Fruit fly (Drosophila melanogaster) whole organism, pupa: ENCODE results near the gene Atg6.
A peak's percentile ranks its signal among the peaks of the same experiment; 100 is the strongest.

Experiments used
- CG10348 ChIP-seq: fragments of 200-800 bp; sonication (Bioruptor generic); IDR thresholded peaks from 2 replicates; pipeline ENCODE4 v1.3.6; 2022; ENCODE audit warnings: missing biosample characterization, missing genetic modification characterization
- CG12605 ChIP-seq: fragments of 200-800 bp; sonication (Bioruptor generic); IDR thresholded peaks from 2 replicates; pipeline ENCODE4 v1.3.6; 2022; ENCODE audit warnings: missing biosample characterization, missing genetic modification characterization
- CG13204 ChIP-seq: fragments of 200-800 bp; sonication (Bioruptor generic); optimal IDR thresholded peaks from 2 replicates; lab custom pipeline; 2018; ENCODE audit warnings: missing biosample characterization, mild to moderate bottlenecking, missing genetic modification characterization, moderate library complexity
- CG14655 ChIP-seq: fragments of 200-800 bp; sonication (Bioruptor generic); optimal IDR thresholded peaks from 3 replicates; lab custom pipeline; 2017; ENCODE audit warnings: mild to moderate bottlenecking, missing biosample characterization, missing genetic modification reagents, missing genetic modification characterization
- CG15710 ChIP-seq: fragments of 200-800 bp; sonication (Bioruptor generic); optimal IDR thresholded peaks from 2 replicates; lab custom pipeline; 2018; ENCODE audit warnings: missing biosample characterization, mild to moderate bottlenecking, missing genetic modification characterization, moderate library complexity
- CG17806 ChIP-seq: fragments of 200-800 bp; sonication (Bioruptor generic); optimal IDR thresholded peaks from 2 replicates; lab custom pipeline; 2018; ENCODE audit warnings: missing biosample characterization, mild to moderate bottlenecking, missing genetic modification characterization, moderate library complexity
- CG32121 ChIP-seq: fragments of 200-800 bp; sonication (Bioruptor generic); IDR thresholded peaks from 2 replicates; pipeline ENCODE4 v1.3.6; 2022; ENCODE audit warnings: missing biosample characterization, missing genetic modification characterization
- CG34367 ChIP-seq: fragments of 200-800 bp; sonication (Bioruptor generic); optimal IDR thresholded peaks from 2 replicates; lab custom pipeline; 2018; ENCODE audit warnings: missing biosample characterization, mild to moderate bottlenecking, missing genetic modification characterization
- CG4496 ChIP-seq: fragments of 200-800 bp; sonication (Bioruptor generic); IDR thresholded peaks from 3 replicates; pipeline ENCODE4 v1.3.6; 2022; ENCODE audit warnings: missing biosample characterization, missing genetic modification characterization
- CG8159 ChIP-seq: fragments of 200-800 bp; sonication (Bioruptor generic); optimal IDR thresholded peaks from 3 replicates; lab custom pipeline; 2018; ENCODE audit warnings: missing biosample characterization, mild to moderate bottlenecking, missing genetic modification characterization, moderate library complexity
- CG8301 ChIP-seq: fragments of 200-800 bp; sonication (Bioruptor generic); optimal IDR thresholded peaks from 2 replicates; lab custom pipeline; 2018; ENCODE audit warnings: missing biosample characterization, mild to moderate bottlenecking, missing genetic modification characterization
- CG9948 ChIP-seq: fragments of 200-800 bp; sonication (Bioruptor generic); optimal IDR thresholded peaks from 2 replicates; lab custom pipeline; 2018; ENCODE audit warnings: missing biosample characterization, mild to moderate bottlenecking, missing genetic modification characterization, moderate library complexity
- D1 ChIP-seq: fragments of 200-800 bp; sonication (Bioruptor generic); optimal IDR thresholded peaks from 2 replicates; lab custom pipeline; 2018; ENCODE audit warnings: missing biosample characterization, mild to moderate bottlenecking, missing genetic modification characterization, moderate library complexity
- EcR ChIP-seq: fragments of 200-800 bp; sonication (Bioruptor generic); optimal IDR thresholded peaks from 3 replicates; lab custom pipeline; 2019; ENCODE audit warnings: missing biosample characterization, missing genetic modification characterization, mild to moderate bottlenecking, moderate library complexity, missing genetic modification reagents
- Ets98B ChIP-seq: fragments of 200-800 bp; sonication (Bioruptor generic); IDR thresholded peaks from 2 replicates; pipeline ENCODE4 v1.3.6; 2022; ENCODE audit warnings: missing biosample characterization, missing genetic modification characterization
- Pif1A ChIP-seq: fragments of 200-800 bp; sonication (Bioruptor generic); optimal IDR thresholded peaks from 3 replicates; lab custom pipeline; 2016; ENCODE audit warnings: missing biosample characterization, missing genetic modification characterization
- Pif1B ChIP-seq: fragments of 200-800 bp; sonication (Bioruptor generic); optimal IDR thresholded peaks from 3 replicates; lab custom pipeline; 2016; ENCODE audit warnings: missing biosample characterization, missing genetic modification characterization
- Snoo ChIP-seq: fragments of 200-800 bp; sonication (Bioruptor generic); optimal IDR thresholded peaks from 3 replicates; lab custom pipeline; 2017; ENCODE audit warnings: missing biosample characterization, mild to moderate bottlenecking, missing genetic modification characterization, inconsistent platforms
- fd96Ca ChIP-seq: fragments of 200-800 bp; sonication (Bioruptor generic); IDR thresholded peaks from 3 replicates; pipeline ENCODE4 v1.3.6; 2022; ENCODE audit warnings: missing biosample characterization, missing genetic modification characterization
- gl ChIP-seq: fragments of 200-800 bp; sonication (Bioruptor generic); optimal IDR thresholded peaks from 2 replicates; lab custom pipeline; 2018; ENCODE audit warnings: missing biosample characterization, mild to moderate bottlenecking, missing genetic modification characterization
- rn ChIP-seq: fragments of 200-800 bp; sonication (Bioruptor generic); IDR thresholded peaks from 2 replicates; pipeline ENCODE4 v1.3.6; 2022; ENCODE audit warnings: missing biosample characterization, missing genetic modification characterization

The Atg6 gene

DNA sequence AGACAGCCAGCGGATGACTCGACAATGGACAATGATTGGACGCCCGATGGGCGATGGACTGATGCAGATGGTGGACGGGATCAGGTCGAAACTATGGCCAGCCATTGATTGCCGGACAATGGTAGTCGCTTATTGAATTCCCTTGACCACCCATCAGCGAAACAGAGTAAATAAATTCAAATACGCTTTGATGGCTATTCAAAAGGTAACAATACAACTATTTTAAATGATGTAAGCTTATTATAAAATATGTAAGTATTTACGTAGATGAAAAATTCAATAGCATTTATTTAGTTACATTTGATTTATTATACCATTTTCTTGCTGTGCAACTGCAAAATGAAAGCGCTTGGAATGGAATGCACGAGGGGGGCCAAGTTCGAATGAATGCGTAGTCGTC lies 36.0 kb downstream of the Atg6 start:
- TF ChIP-seq CG15710 = peak; percentile 30
- TF ChIP-seq CG13204 (GFP tag; lab: Kevin White, UChicago) = no peak
- no peak for TF ChIP-seq Pif1B (GFP tag; lab: Kevin White, UChicago)
- 0 out of 3 replicates have a peak, but pooled peaks have one; percentile 25 for TF ChIP-seq CG4496 (GFP tag; lab: Robert Waterston, UW)

DNA sequence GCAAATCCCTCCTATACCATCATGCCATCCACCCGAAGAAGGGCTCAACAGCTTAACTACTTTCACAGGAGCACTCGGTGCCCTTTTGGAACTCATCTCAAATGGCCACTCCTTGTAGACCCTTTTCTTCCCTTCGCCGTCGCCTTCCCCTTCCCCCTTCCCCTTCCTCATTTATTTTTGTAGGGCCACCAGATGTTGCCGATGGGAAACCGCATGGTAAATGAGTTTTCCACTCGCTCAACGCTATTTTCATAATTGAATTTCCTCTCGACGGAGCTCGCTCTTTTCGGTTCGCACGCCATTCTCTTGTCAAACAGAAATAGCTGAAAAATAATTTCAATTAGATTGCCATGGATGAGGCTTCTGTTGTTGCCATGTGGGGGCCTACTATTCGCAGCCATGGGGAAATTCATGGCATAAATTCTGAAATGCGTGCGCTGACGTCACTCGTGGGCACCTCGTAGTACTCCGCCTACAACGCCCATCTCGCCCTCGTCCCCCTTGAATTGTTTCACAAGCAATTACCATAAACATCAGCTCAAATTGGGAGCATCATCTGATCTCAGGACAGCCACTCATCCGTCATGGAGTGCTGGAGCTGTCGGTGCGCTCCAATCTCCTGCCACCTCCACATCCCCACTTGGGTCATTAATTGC lies 38.4 kb downstream of the Atg6 start:
- TF ChIP-seq gl (tag; lab: Kevin White, UChicago) (no peak), CG8301 (tag; lab: Kevin White, UChicago) (no peak), Pif1A (GFP tag; lab: Kevin White, UChicago) (no peak), Snoo (tag; lab: Kevin White, UChicago) (no peak), CG10348 (GFP tag; lab: Robert Waterston, UW) (no peak), CG8159 (no peak), CG4496 (GFP tag; lab: Robert Waterston, UW) (no peak), CG34367 (tag; lab: Kevin White, UChicago) (no peak)

dm6 chr3R:24010637-24011214 lies 39.9 kb downstream of the Atg6 start:
- TF ChIP-seq CG4496 (GFP tag; lab: Robert Waterston, UW) = peak; percentile 75; the same call in 2 of the 3 replicates
- peak; percentile 51; the same call in 2 of the 3 replicates for TF ChIP-seq fd96Ca (GFP tag; lab: Robert Waterston, UW)
- TF ChIP-seq CG8159 = peak; percentile 21
- TF ChIP-seq CG8301 (tag; lab: Kevin White, UChicago) = peak; percentile 53
- TF ChIP-seq CG14655 (GFP tag; lab: Kevin White, UChicago) = peak; percentile 62
- no peak for TF ChIP-seq EcR (GFP tag; lab: Kevin White, UChicago)
- TF ChIP-seq CG15710 = peak; percentile 7
- peak; percentile 55 for TF ChIP-seq CG12605 (GFP tag; lab: Robert Waterston, UW)
- no peak for TF ChIP-seq D1
- peak; percentile 72 for TF ChIP-seq CG32121
- TF ChIP-seq CG10348 (GFP tag; lab: Robert Waterston, UW) = no peak
- TF ChIP-seq CG9948 = no peak
- peak; percentile 16 for TF ChIP-seq Snoo (tag; lab: Kevin White, UChicago)
- peak; percentile 39 for TF ChIP-seq Pif1A (GFP tag; lab: Kevin White, UChicago)
- no peak for TF ChIP-seq CG17806 (tag; lab: Kevin White, UChicago)
- TF ChIP-seq CG13204 (GFP tag; lab: Kevin White, UChicago) = peak; percentile 46
- TF ChIP-seq Pif1B (GFP tag; lab: Kevin White, UChicago) = no peak
- TF ChIP-seq Ets98B (GFP tag; lab: Robert Waterston, UW) = peak; percentile 61
- TF ChIP-seq CG34367 (tag; lab: Kevin White, UChicago) = no peak
- TF ChIP-seq gl (tag; lab: Kevin White, UChicago) = no peak
- 0 out of 2 replicates have a peak, but pooled peaks have one; percentile 13 for TF ChIP-seq rn

dm6 chr3R:24008887-24009286 lies 41.7 kb downstream of the Atg6 start:
- TF ChIP-seq CG4496 (GFP tag; lab: Robert Waterston, UW) = no peak
- no peak for TF ChIP-seq Snoo (tag; lab: Kevin White, UChicago)
- TF ChIP-seq CG8159 = no peak
- TF ChIP-seq Ets98B (GFP tag; lab: Robert Waterston, UW) = no peak
- TF ChIP-seq CG12605 (GFP tag; lab: Robert Waterston, UW) = no peak
- TF ChIP-seq CG17806 (tag; lab: Kevin White, UChicago) = no peak
- TF ChIP-seq CG32121 = no peak
- TF ChIP-seq CG13204 (GFP tag; lab: Kevin White, UChicago) = no peak
- TF ChIP-seq CG15710 = no peak
- TF ChIP-seq CG10348 (GFP tag; lab: Robert Waterston, UW) = no peak
- no peak for TF ChIP-seq Pif1A (GFP tag; lab: Kevin White, UChicago)
- TF ChIP-seq D1 = no peak
- TF ChIP-seq Pif1B (GFP tag; lab: Kevin White, UChicago) = no peak
- no peak for TF ChIP-seq CG14655 (GFP tag; lab: Kevin White, UChicago)
- no peak for TF ChIP-seq fd96Ca (GFP tag; lab: Robert Waterston, UW)
- no peak for TF ChIP-seq rn
- no peak for TF ChIP-seq gl (tag; lab: Kevin White, UChicago)
- TF ChIP-seq CG8301 (tag; lab: Kevin White, UChicago) = no peak
- TF ChIP-seq EcR (GFP tag; lab: Kevin White, UChicago) = no peak
- no peak for TF ChIP-seq CG34367 (tag; lab: Kevin White, UChicago)

- TF ChIP-seq CG13204 (GFP tag; lab: Kevin White, UChicago) (no peak), fd96Ca (GFP tag; lab: Robert Waterston, UW) (peak; percentile 37; the same call in 1 of the 3 replicates), CG12605 (GFP tag; lab: Robert Waterston, UW) (no peak), CG8301 (tag; lab: Kevin White, UChicago) (peak; percentile 36), EcR (GFP tag; lab: Kevin White, UChicago) (no peak), Pif1B (GFP tag; lab: Kevin White, UChicago) (no peak), CG10348 (GFP tag; lab: Robert Waterston, UW) (no peak), CG14655 (GFP tag; lab: Kevin White, UChicago) (peak; percentile 70), CG15710 (no peak), D1 (no peak), gl (tag; lab: Kevin White, UChicago) (no peak), CG9948 (no peak), CG32121 (no peak), CG8159 (no peak), rn (no peak), Pif1A (GFP tag; lab: Kevin White, UChicago) (no peak), CG17806 (tag; lab: Kevin White, UChicago) (no peak), Snoo (tag; lab: Kevin White, UChicago) (no peak)
These were observed 42.6 kb downstream of the Atg6 start for dm6 chr3R:24007775-24008506.
